Fruit fly (Drosophila melanogaster) whole organism, embryonic: Measurements from ENCODE around the gene Pld3.

Experiments
- Bgb ChIP-seq: fragments of 200-800 bp; sonication (Bioruptor generic); IDR thresholded peaks from 2 replicates; pipeline ENCODE4 v1.3.6; 2022; ENCODE audit warnings: missing biosample characterization, missing genetic modification characterization; ENCODE audit not compliant: partially characterized antibody
- C15 ChIP-seq: fragments of 200-800 bp; sonication (Bioruptor generic); IDR thresholded peaks from 3 replicates; pipeline ENCODE4 v1.3.6; 2022; ENCODE audit warnings: missing biosample characterization, missing genetic modification characterization
- CG10267 ChIP-seq: fragments of 200-800 bp; sonication (Bioruptor generic); optimal IDR thresholded peaks from 2 replicates; lab custom pipeline; 2018; ENCODE audit warnings: missing biosample characterization, mild to moderate bottlenecking, missing genetic modification characterization, moderate library complexity
- CG10543 ChIP-seq: fragments of 200-800 bp; sonication (Bioruptor generic); optimal IDR thresholded peaks from 3 replicates; lab custom pipeline; 2017; ENCODE audit warnings: missing biosample characterization, mild to moderate bottlenecking, missing genetic modification characterization, moderate library complexity
- CG12219 ChIP-seq: fragments of 200-800 bp; sonication (Bioruptor generic); optimal IDR thresholded peaks from 3 replicates; lab custom pipeline; 2018; ENCODE audit warnings: missing biosample characterization, mild to moderate bottlenecking, missing genetic modification characterization
- CG13123 ChIP-seq: fragments of 200-800 bp; sonication (Bioruptor generic); optimal IDR thresholded peaks from 2 replicates; lab custom pipeline; 2016; ENCODE audit warnings: missing biosample characterization, missing genetic modification characterization
- CG15011 ChIP-seq: fragments of 200-800 bp; sonication (Bioruptor generic); optimal IDR thresholded peaks from 3 replicates; lab custom pipeline; 2018; ENCODE audit warnings: missing biosample characterization, mild to moderate bottlenecking, missing genetic modification characterization
- CG17186 ChIP-seq: fragments of 200-800 bp; sonication (Bioruptor generic); optimal IDR thresholded peaks from 3 replicates; lab custom pipeline; 2017; ENCODE audit warnings: missing biosample characterization, missing genetic modification reagents, missing genetic modification characterization
- CG1792 ChIP-seq: fragments of 200-800 bp; sonication (Bioruptor generic); optimal IDR thresholded peaks from 2 replicates; lab custom pipeline; 2016; ENCODE audit warnings: missing biosample characterization, missing genetic modification characterization
- CG18599 ChIP-seq: fragments of 200-800 bp; sonication (Bioruptor generic); optimal IDR thresholded peaks from 3 replicates; lab custom pipeline; 2017; ENCODE audit warnings: missing biosample characterization, missing genetic modification characterization, mild to moderate bottlenecking, moderate library complexity, missing genetic modification reagents
- CG2889 ChIP-seq: fragments of 200-800 bp; sonication (Bioruptor generic); IDR thresholded peaks from 3 replicates; pipeline ENCODE4 v1.3.6; 2022; ENCODE audit warnings: missing biosample characterization, missing genetic modification characterization
- CG3065 ChIP-seq: fragments of 200-800 bp; sonication (Bioruptor generic); optimal IDR thresholded peaks from 2 replicates; lab custom pipeline; 2016; ENCODE audit warnings: missing biosample characterization, missing genetic modification characterization
- CG32772 ChIP-seq: fragments of 200-800 bp; sonication (Bioruptor generic); IDR thresholded peaks from 2 replicates; pipeline ENCODE4 v1.3.6; 2022; ENCODE audit warnings: missing biosample characterization, missing genetic modification characterization
- CG33213 ChIP-seq: fragments of 200-800 bp; sonication (Bioruptor generic); optimal IDR thresholded peaks from 3 replicates; lab custom pipeline; 2016; ENCODE audit warnings: missing biosample characterization, missing genetic modification characterization
- CG34422 ChIP-seq: fragments of 200-800 bp; sonication (Bioruptor generic); IDR thresholded peaks from 3 replicates; pipeline ENCODE4 v1.3.6; 2022; ENCODE audit warnings: missing biosample characterization, missing genetic modification characterization
- CG3726 ChIP-seq: fragments of 200-800 bp; sonication (Bioruptor generic); IDR thresholded peaks from 3 replicates; pipeline ENCODE4, ENCODE4 v1.3.6; 2022; ENCODE audit warnings: missing biosample characterization, missing genetic modification characterization
- CG3838 ChIP-seq: fragments of 200-800 bp; sonication (Bioruptor generic); optimal IDR thresholded peaks from 3 replicates; lab custom pipeline; 2016; ENCODE audit warnings: missing biosample characterization, missing genetic modification characterization
- CG3995 ChIP-seq: fragments of 200-800 bp; sonication (Bioruptor generic); optimal IDR thresholded peaks from 3 replicates; lab custom pipeline; 2016; ENCODE audit warnings: missing biosample characterization, missing genetic modification characterization
- CG43689 ChIP-seq: fragments of 200-800 bp; sonication (Bioruptor generic); IDR thresholded peaks from 2 replicates; pipeline ENCODE4 v1.3.6; 2022; ENCODE audit warnings: missing biosample characterization, missing genetic modification characterization
- CG8478 ChIP-seq: fragments of >200 bp; optimal IDR thresholded peaks from 2 replicates; lab custom pipeline; 2018
- CG9215 ChIP-seq: fragments of 200-800 bp; sonication (Bioruptor generic); IDR thresholded peaks from 2 replicates; pipeline ENCODE4 v1.3.6; 2022; ENCODE audit warnings: missing biosample characterization, missing genetic modification characterization
- Dp ChIP-seq: fragments of 200-800 bp; sonication (Bioruptor generic); optimal IDR thresholded peaks from 2 replicates; lab custom pipeline; 2018; ENCODE audit warnings: missing biosample characterization, mild to moderate bottlenecking, missing genetic modification characterization, moderate library complexity
- Eip74EF ChIP-seq, 2 experiments: fragments of 200-800 bp in 1 of 2; fragments of >200 bp in 1 of 2; sonication (Bioruptor generic) in 1 of 2; optimal IDR thresholded peaks; 2 replicates each; lab custom pipeline; 2017 to 2019; ENCODE audit warnings: missing biosample characterization in 2 of 2, missing genetic modification characterization in 2 of 2, mild to moderate bottlenecking in 1 of 2, moderate library complexity in 1 of 2
- Fer2 ChIP-seq: fragments of 200-800 bp; sonication (Bioruptor generic); optimal IDR thresholded peaks from 2 replicates; lab custom pipeline; 2018; ENCODE audit warnings: missing biosample characterization, mild to moderate bottlenecking, missing genetic modification characterization, moderate library complexity
- GATAe ChIP-seq: fragments of 200-800 bp; sonication (Bioruptor generic); conservative IDR thresholded peaks from 2 replicates; pipeline ENCODE4 v1.3.6; 2022; ENCODE audit warnings: missing biosample characterization, missing genetic modification characterization
- Gsc ChIP-seq: fragments of 200-800 bp; sonication (Bioruptor generic); IDR thresholded peaks from 2 replicates; pipeline ENCODE4 v1.3.6; 2022; ENCODE audit warnings: missing biosample characterization, missing genetic modification characterization
- H15 ChIP-seq: fragments of 200-800 bp; sonication (Bioruptor generic); IDR thresholded peaks from 3 replicates; pipeline ENCODE4 v1.3.6; 2022; ENCODE audit warnings: missing biosample characterization, missing genetic modification characterization
- H2.0 ChIP-seq: fragments of 200-800 bp; sonication (Bioruptor generic); IDR thresholded peaks from 2 replicates; pipeline ENCODE4 v1.3.6; 2022; ENCODE audit warnings: missing biosample characterization, missing genetic modification characterization
- HLH3B ChIP-seq: fragments of 200-800 bp; sonication (Bioruptor generic); IDR thresholded peaks from 2 replicates; pipeline ENCODE4 v1.3.6; 2022; ENCODE audit warnings: missing biosample characterization, missing genetic modification characterization
- Hey ChIP-seq: fragments of 200-800 bp; sonication (Bioruptor generic); optimal IDR thresholded peaks from 3 replicates; lab custom pipeline; 2018; ENCODE audit warnings: missing biosample characterization, mild to moderate bottlenecking, missing genetic modification characterization
- MTF-1 ChIP-seq: fragments of 200-800 bp; sonication (Bioruptor generic); optimal IDR thresholded peaks from 2 replicates; lab custom pipeline; 2018; ENCODE audit warnings: missing biosample characterization, mild to moderate bottlenecking, missing genetic modification characterization, borderline replicate concordance
- Mad ChIP-seq: fragments of 200-800 bp; sonication (Bioruptor generic); optimal IDR thresholded peaks from 2 replicates; lab custom pipeline; 2016; ENCODE audit warnings: missing biosample characterization, missing genetic modification characterization
- NC2β ChIP-seq: fragments of 200-800 bp; sonication (Bioruptor generic); optimal IDR thresholded peaks from 2 replicates; lab custom pipeline; 2016; ENCODE audit warnings: missing biosample characterization, missing genetic modification characterization
- Oaz ChIP-seq: fragments of 200-800 bp; sonication (Bioruptor generic); IDR thresholded peaks from 2 replicates; pipeline ENCODE4 v1.3.6; 2022; ENCODE audit warnings: missing biosample characterization, missing genetic modification characterization
- PHDP ChIP-seq: fragments of 200-800 bp; sonication (Bioruptor generic); optimal IDR thresholded peaks from 3 replicates; lab custom pipeline; 2018; ENCODE audit warnings: missing biosample characterization, mild to moderate bottlenecking, missing genetic modification characterization, moderate library complexity
- Poxn ChIP-seq: fragments of 200-800 bp; sonication (Bioruptor generic); IDR thresholded peaks from 2 replicates; pipeline ENCODE4 v1.3.6; 2022; ENCODE audit warnings: missing biosample characterization, missing genetic modification characterization
- Ravus ChIP-seq: fragments of 200-800 bp; sonication (Bioruptor generic); IDR thresholded peaks from 2 replicates; pipeline ENCODE4 v1.3.6; 2022; ENCODE audit warnings: missing biosample characterization, missing genetic modification characterization
- ab ChIP-seq: fragments of 200-800 bp; sonication (Bioruptor generic); optimal IDR thresholded peaks from 2 replicates; lab custom pipeline; 2016; ENCODE audit warnings: missing biosample characterization, missing genetic modification characterization
- ara ChIP-seq: fragments of 200-800 bp; sonication (Bioruptor generic); IDR thresholded peaks from 2 replicates; pipeline ENCODE4 v1.3.6; 2022; ENCODE audit warnings: missing biosample characterization, missing genetic modification characterization
- az2 ChIP-seq: fragments of 200-800 bp; sonication (Bioruptor generic); optimal IDR thresholded peaks from 3 replicates; lab custom pipeline; 2016; ENCODE audit warnings: missing biosample characterization, missing genetic modification characterization
- cwo ChIP-seq: fragments of 200-800 bp; sonication (Bioruptor generic); optimal IDR thresholded peaks from 3 replicates; lab custom pipeline; 2017; ENCODE audit warnings: missing biosample characterization, missing genetic modification characterization, mild to moderate bottlenecking, moderate library complexity, missing genetic modification reagents
- dati ChIP-seq: fragments of 200-800 bp; sonication (Bioruptor generic); IDR thresholded peaks from 2 replicates; pipeline ENCODE4 v1.3.6; 2022; ENCODE audit warnings: missing biosample characterization, missing genetic modification characterization
- kah ChIP-seq: fragments of 200-800 bp; sonication (Bioruptor generic); optimal IDR thresholded peaks from 2 replicates; lab custom pipeline; 2018; ENCODE audit warnings: missing biosample characterization, mild to moderate bottlenecking, missing genetic modification characterization
- ken ChIP-seq: fragments of 200-800 bp; sonication (Bioruptor generic); IDR thresholded peaks from 3 replicates; pipeline ENCODE4 v1.3.6; 2022; ENCODE audit warnings: missing biosample characterization, missing genetic modification characterization
- mld ChIP-seq: fragments of 200-800 bp; sonication (Bioruptor generic); IDR thresholded peaks from 3 replicates; pipeline ENCODE4 v1.3.6; 2022; ENCODE audit warnings: missing biosample characterization, missing genetic modification characterization; ENCODE audit not compliant: partially characterized antibody
- org-1 ChIP-seq: fragments of 200-800 bp; sonication (Bioruptor generic); optimal IDR thresholded peaks from 2 replicates; lab custom pipeline; 2017; ENCODE audit warnings: missing biosample characterization, missing genetic modification characterization
- pum ChIP-seq: fragments of 200-800 bp; sonication (Bioruptor generic); optimal IDR thresholded peaks from 2 replicates; lab custom pipeline; 2016; ENCODE audit warnings: missing biosample characterization, missing genetic modification characterization
- ro ChIP-seq: fragments of 200-800 bp; sonication (Bioruptor generic); IDR thresholded peaks from 2 replicates; pipeline ENCODE4 v1.3.6; 2022; ENCODE audit warnings: missing biosample characterization, missing genetic modification characterization
- toy ChIP-seq: fragments of 200-800 bp; sonication (Bioruptor generic); IDR thresholded peaks from 2 replicates; pipeline ENCODE4 v1.3.6; 2022; ENCODE audit warnings: missing biosample characterization, missing genetic modification characterization
- vvl ChIP-seq: fragments of 200-800 bp; sonication (Bioruptor generic); IDR thresholded peaks from 2 replicates; pipeline ENCODE4 v1.3.6; 2022; ENCODE audit warnings: missing biosample characterization, missing genetic modification characterization

Gene Pld3

dm6 chr2L:21156156-21157040, 2.2 kb upstream of the Pld3 start, which contains the start of the genes Mpp6 and E2f2 (continued):
- no peak for TF ChIP-seq CG2889 (GFP tag; lab: Robert Waterston, UW)
- peak; percentile 89 for TF ChIP-seq Bgb (GFP tag; lab: Robert Waterston, UW)
- no peak for TF ChIP-seq CG15011
- TF ChIP-seq CG1792 (GFP tag; lab: Kevin White, UChicago), result no peak
- TF ChIP-seq cwo, result no peak
- TF ChIP-seq CG43689, result no peak
- peak; percentile 15; the same call in 1 of the 2 replicates for TF ChIP-seq H2.0
- no peak for TF ChIP-seq az2 (GFP tag; lab: Kevin White, UChicago)
- no peak for TF ChIP-seq ara
- TF ChIP-seq MTF-1, result no peak
- TF ChIP-seq CG8478 (lab: Kevin White, UChicago), result no peak
- peak; percentile 79 for TF ChIP-seq Dp
- no peak for TF ChIP-seq Oaz (GFP tag; lab: Robert Waterston, UW)
- no peak for TF ChIP-seq Hey (tag; lab: Kevin White, UChicago)
- peak; percentile 52 for TF ChIP-seq pum (GFP tag; lab: Kevin White, UChicago)
- no peak for TF ChIP-seq org-1 (GFP tag; lab: Kevin White, UChicago)
- TF ChIP-seq HLH3B (GFP tag; lab: Robert Waterston, UW), result no peak
- TF ChIP-seq CG34422 (GFP tag; lab: Robert Waterston, UW), result no peak
- TF ChIP-seq Mad (GFP tag; lab: Kevin White, UChicago), result peak; percentile 23
- TF ChIP-seq CG3995 (GFP tag; lab: Kevin White, UChicago), result no peak
- TF ChIP-seq CG3065 (GFP tag; lab: Kevin White, UChicago), result no peak
- TF ChIP-seq GATAe (GFP tag; lab: Robert Waterston, UW), result no peak
- no peak for TF ChIP-seq Fer2 (tag; lab: Kevin White, UChicago)
- peak; percentile 77 for TF ChIP-seq CG17186 (GFP tag; lab: Kevin White, UChicago)
- no peak for TF ChIP-seq CG13123 (GFP tag; lab: Kevin White, UChicago)
- TF ChIP-seq ro, result no peak
- no peak for TF ChIP-seq dati (GFP tag; lab: Robert Waterston, UW)
- peak; percentile 95 for TF ChIP-seq CG10267 (tag; lab: Kevin White, UChicago)
- no peak for TF ChIP-seq toy
- peak; percentile 61 for TF ChIP-seq CG32772 (GFP tag; lab: Robert Waterston, UW)
- TF ChIP-seq CG33213, result no peak
- peak; percentile 84 for TF ChIP-seq mld
- TF ChIP-seq CG9215 (GFP tag; lab: Robert Waterston, UW), result no peak
- no peak for TF ChIP-seq CG12219
- TF ChIP-seq ken, result peak; percentile 75
- no peak for TF ChIP-seq CG3838 (GFP tag; lab: Kevin White, UChicago)
- no peak for TF ChIP-seq Gsc
- TF ChIP-seq CG18599 (GFP tag; lab: Kevin White, UChicago), result peak; percentile 50
- TF ChIP-seq C15 (GFP tag; lab: Robert Waterston, UW), result no peak
- TF ChIP-seq vvl, result peak; percentile 63; the same call in 1 of the 2 replicates
- TF ChIP-seq Poxn (GFP tag; lab: Robert Waterston, UW), result no peak
- no peak for TF ChIP-seq CG3726 (GFP tag; lab: Robert Waterston, UW)
- TF ChIP-seq Ravus (GFP tag; lab: Robert Waterston, UW), result no peak
- no peak for TF ChIP-seq ab
- TF ChIP-seq kah (GFP tag; lab: Kevin White, UChicago), result no peak
- TF ChIP-seq NC2β, result no peak
- TF ChIP-seq H15, result peak; percentile 59; the same call in 2 of the 3 replicates
- TF ChIP-seq Eip74EF (GFP tag; optimal IDR thresholded peaks at IDR 0.05; lab: Kevin White, UChicago), result no peak
- no peak for TF ChIP-seq CG10543 (GFP tag; lab: Kevin White, UChicago)
- TF ChIP-seq PHDP (tag; lab: Kevin White, UChicago), result no peak
